Worm (Caenorhabditis elegans) whole organism, young adult: ENCODE data around the gene twk-5.

Experiments
- B0019.2 ChIP-seq: fragments of 200-800 bp; sonication (Bioruptor generic); conservative IDR thresholded peaks from 2 replicates; pipeline ENCODE4 v1.3.6; 2022; ENCODE audit warnings: missing genetic modification reagents, missing genetic modification characterization, missing compliant biosample characterization
- B0035.1 ChIP-seq: sonication (generic microtip); optimal IDR thresholded peaks from 2 replicates; lab custom pipeline; 2016; ENCODE audit warnings: missing genetic modification characterization, mild to moderate bottlenecking, missing compliant biosample characterization, missing genotype, missing genetic modification reagents
- B0261.1 ChIP-seq: sonication (generic microtip); optimal IDR thresholded peaks from 2 replicates; lab custom pipeline; 2016; ENCODE audit warnings: mild to moderate bottlenecking, missing genetic modification characterization, moderate library complexity, missing compliant biosample characterization
- C06A6.2 ChIP-seq: fragments of 200-800 bp; sonication (Bioruptor generic); conservative IDR thresholded peaks from 2 replicates; pipeline ENCODE4 v1.3.6; 2022; ENCODE audit warnings: missing genetic modification characterization, missing compliant biosample characterization
- F23B12.7 ChIP-seq: sonication (generic microtip); optimal IDR thresholded peaks from 2 replicates; lab custom pipeline; 2017; ENCODE audit warnings: missing genetic modification characterization, mild to moderate bottlenecking, missing compliant biosample characterization, antibody characterized with exemption, moderate library complexity; ENCODE audit not compliant: insufficient read depth
- F39B2.1 ChIP-seq: fragments of 200-800 bp; sonication (Bioruptor generic); IDR thresholded peaks from 2 replicates; pipeline ENCODE4 v1.3.6; 2022; ENCODE audit warnings: missing genetic modification reagents, missing genetic modification characterization, missing compliant biosample characterization
- K12H6.12 ChIP-seq: fragments of 200-800 bp; sonication (Bioruptor generic); optimal IDR thresholded peaks from 2 replicates; lab custom pipeline; 2018; ENCODE audit warnings: mild to moderate bottlenecking, missing genetic modification characterization, missing compliant biosample characterization
- T07F8.4 ChIP-seq: sonication (generic microtip); optimal IDR thresholded peaks from 2 replicates; lab custom pipeline; 2016; ENCODE audit warnings: mild to moderate bottlenecking, missing genetic modification characterization, moderate library complexity, missing compliant biosample characterization
- Y53G8AR.9 ChIP-seq: fragments of 200-800 bp; sonication (Bioruptor generic); conservative IDR thresholded peaks from 2 replicates; pipeline ENCODE4 v1.3.6; 2022; ENCODE audit warnings: missing genetic modification reagents, missing genetic modification characterization, missing compliant biosample characterization
- Y79H2A.3 ChIP-seq: fragments of 200-800 bp; sonication (Bioruptor generic); conservative IDR thresholded peaks from 2 replicates; pipeline ENCODE4 v1.3.6; 2022; ENCODE audit warnings: missing genetic modification reagents, missing genetic modification characterization, missing compliant biosample characterization
- attf-3 ChIP-seq: fragments of 200-800 bp; sonication (Bioruptor generic); conservative IDR thresholded peaks from 2 replicates; pipeline ENCODE4 v1.3.6; 2022; ENCODE audit warnings: missing genetic modification reagents, missing genetic modification characterization, missing compliant biosample characterization
- cebp-1 ChIP-seq, 2 experiments: fragments of 200-800 bp in 1 of 2; sonication (Bioruptor generic) in 1 of 2; sonication (generic microtip) in 1 of 2; IDR thresholded peaks in 1 of 2; optimal IDR thresholded peaks in 1 of 2; 2 replicates each; pipeline versions ENCODE4 v1.3.6 to Lab custom; 2017 to 2022; ENCODE audit warnings: missing compliant biosample characterization in 2 of 2, missing genetic modification characterization in 2 of 2, mild to moderate bottlenecking in 1 of 2, missing genetic modification reagents in 1 of 2, moderate library complexity in 1 of 2
- ceh-27 ChIP-seq: fragments of 200-800 bp; sonication (Bioruptor generic); optimal IDR thresholded peaks from 2 replicates; lab custom pipeline; 2018; ENCODE audit warnings: mild to moderate bottlenecking, missing genetic modification characterization, moderate library complexity, missing compliant biosample characterization
- chd-7 ChIP-seq: sonication (generic microtip); optimal IDR thresholded peaks from 2 replicates; lab custom pipeline; 2016; ENCODE audit warnings: mild to moderate bottlenecking, missing genetic modification characterization, moderate library complexity, missing compliant biosample characterization
- efl-1 ChIP-seq: fragments of 150-350 bp; optimal IDR thresholded peaks from 2 replicates; lab custom pipeline; 2014; ENCODE audit warnings: missing biosample characterization, missing genetic modification reagents, missing genetic modification characterization
- gei-17 ChIP-seq: fragments of 200-800 bp; sonication (Bioruptor generic); optimal IDR thresholded peaks from 2 replicates; lab custom pipeline; 2018; ENCODE audit warnings: mild to moderate bottlenecking, missing genetic modification characterization, missing compliant biosample characterization
- him-1 ChIP-seq: sonication (generic microtip); optimal IDR thresholded peaks from 2 replicates; lab custom pipeline; 2016; ENCODE audit warnings: missing genotype, missing genetic modification reagents, missing genetic modification characterization, missing compliant biosample characterization
- hlh-26 ChIP-seq: fragments of 200-800 bp; sonication (Bioruptor generic); conservative IDR thresholded peaks from 2 replicates; pipeline ENCODE4 v1.3.6; 2022; ENCODE audit warnings: missing genetic modification reagents, missing genetic modification characterization, missing compliant biosample characterization
- hmg-1.2 ChIP-seq: fragments of 200-800 bp; sonication (Bioruptor generic); IDR thresholded peaks from 2 replicates; pipeline ENCODE4 v1.3.6; 2022; ENCODE audit warnings: missing genetic modification reagents, missing genetic modification characterization, missing compliant biosample characterization
- hrde-1 ChIP-seq: sonication (generic microtip); optimal IDR thresholded peaks from 2 replicates; lab custom pipeline; 2016; ENCODE audit warnings: missing genetic modification characterization, mild to moderate bottlenecking, missing compliant biosample characterization, moderate library complexity, missing genotype, missing genetic modification reagents, borderline replicate concordance
- let-526 ChIP-seq: fragments of 200-800 bp; sonication (Bioruptor generic); IDR thresholded peaks from 2 replicates; pipeline ENCODE4 v1.3.6; 2022; ENCODE audit warnings: missing genetic modification reagents, missing genetic modification characterization, missing compliant biosample characterization
- let-607 ChIP-seq, 2 experiments: fragments of 200-800 bp in 1 of 2; sonication (Bioruptor generic) in 1 of 2; sonication (generic microtip) in 1 of 2; optimal IDR thresholded peaks; 2 replicates each; lab custom pipeline; 2016 to 2018; ENCODE audit warnings: mild to moderate bottlenecking in 2 of 2, missing compliant biosample characterization in 2 of 2, missing genetic modification characterization in 2 of 2, moderate library complexity in 2 of 2, missing genotype in 1 of 2
- lin-35 ChIP-seq, 3 experiments: fragments of 150-350 bp in 2 of 3; sonication (generic microtip) in 1 of 3; optimal IDR thresholded peaks; 2 replicates each; lab custom pipeline; 2014 to 2018; ENCODE audit warnings: missing biosample characterization in 3 of 3, missing genetic modification characterization in 3 of 3, missing genetic modification reagents in 3 of 3
- lin-40 ChIP-seq: sonication (generic microtip); optimal IDR thresholded peaks from 2 replicates; lab custom pipeline; 2016; ENCODE audit warnings: missing genetic modification characterization, mild to moderate bottlenecking, missing compliant biosample characterization, missing genotype, missing genetic modification reagents
- lsy-27 ChIP-seq: sonication (generic microtip); optimal IDR thresholded peaks from 2 replicates; lab custom pipeline; 2017; ENCODE audit warnings: missing genetic modification characterization, mild to moderate bottlenecking, missing compliant biosample characterization, antibody characterized with exemption, missing genotype, borderline replicate concordance; ENCODE audit not compliant: insufficient read depth
- madf-6 ChIP-seq: fragments of 200-800 bp; sonication (Bioruptor generic); IDR thresholded peaks from 2 replicates; pipeline ENCODE4 v1.3.6; 2022; ENCODE audit warnings: missing genetic modification reagents, missing genetic modification characterization, missing compliant biosample characterization
- nfyb-1 ChIP-seq: fragments of 200-800 bp; sonication (Bioruptor generic); IDR thresholded peaks from 2 replicates; pipeline ENCODE4 v1.3.6; 2022; ENCODE audit warnings: missing genetic modification reagents, missing genetic modification characterization, missing compliant biosample characterization
- nhr-179 ChIP-seq: sonication (generic microtip); optimal IDR thresholded peaks from 2 replicates; lab custom pipeline; 2016; ENCODE audit warnings: mild to moderate bottlenecking, missing genetic modification characterization, missing compliant biosample characterization
- rcor-1 ChIP-seq: fragments of 200-800 bp; sonication (Bioruptor generic); IDR thresholded peaks from 2 replicates; pipeline ENCODE4 v1.3.6; 2022; ENCODE audit warnings: missing genetic modification reagents, missing genetic modification characterization, missing compliant biosample characterization
- sdz-38 ChIP-seq: sonication (generic microtip); optimal IDR thresholded peaks from 2 replicates; lab custom pipeline; 2016; ENCODE audit warnings: missing genotype, missing genetic modification characterization, missing compliant biosample characterization
- snpc-3.4 ChIP-seq: sonication (generic microtip); optimal IDR thresholded peaks from 2 replicates; lab custom pipeline; 2017; ENCODE audit warnings: missing genetic modification characterization, mild to moderate bottlenecking, missing compliant biosample characterization, antibody characterized with exemption, moderate library complexity, missing genotype, missing genetic modification reagents
- snpc-4 ChIP-seq, 5 experiments: fragments of 150-350 bp in 1 of 5; sonication (generic microtip) in 4 of 5; optimal IDR thresholded peaks; 2 replicates each; lab custom pipeline; 2014 to 2018; ENCODE audit warnings: missing genetic modification characterization in 5 of 5, missing biosample characterization in 3 of 5, antibody characterized with exemption in 2 of 5, mild to moderate bottlenecking in 2 of 5, missing compliant biosample characterization in 2 of 5, missing genotype in 2 of 5, moderate library complexity in 2 of 5, missing genetic modification reagents in 1 of 5
- somi-1 ChIP-seq: fragments of 200-800 bp; sonication (Bioruptor generic); optimal IDR thresholded peaks from 2 replicates; lab custom pipeline; 2018; ENCODE audit warnings: mild to moderate bottlenecking, missing genetic modification characterization, missing compliant biosample characterization
- tbp1 ChIP-seq: fragments of 200-800 bp; sonication (Bioruptor generic); optimal IDR thresholded peaks from 2 replicates; lab custom pipeline; 2018; ENCODE audit warnings: mild to moderate bottlenecking, missing genetic modification characterization, missing compliant biosample characterization
- xnd-1 ChIP-seq: sonication (generic microtip); optimal IDR thresholded peaks from 2 replicates; lab custom pipeline; 2016; ENCODE audit warnings: missing genotype, missing genetic modification reagents, missing genetic modification characterization, missing compliant biosample characterization
- zfh-2 ChIP-seq: fragments of 200-800 bp; sonication (Bioruptor generic); conservative IDR thresholded peaks from 2 replicates; pipeline ENCODE4 v1.3.6; 2022; ENCODE audit warnings: missing genetic modification reagents, missing genetic modification characterization, missing compliant biosample characterization
- zim-3 ChIP-seq: sonication (generic microtip); optimal IDR thresholded peaks from 2 replicates; lab custom pipeline; 2017; ENCODE audit warnings: mild to moderate bottlenecking, missing genetic modification characterization, moderate library complexity, missing compliant biosample characterization
- ztf-18 ChIP-seq: sonication (generic microtip); optimal IDR thresholded peaks from 2 replicates; lab custom pipeline; 2016; ENCODE audit warnings: missing genotype, mild to moderate bottlenecking, missing genetic modification characterization, missing compliant biosample characterization
- ztf-26 ChIP-seq: sonication (generic microtip); optimal IDR thresholded peaks from 2 replicates; lab custom pipeline; 2017; ENCODE audit warnings: missing genetic modification characterization, missing compliant biosample characterization
- ztf-28 ChIP-seq: fragments of 200-800 bp; sonication (Bioruptor generic); IDR thresholded peaks from 2 replicates; pipeline ENCODE4 v1.3.6; 2022; ENCODE audit warnings: missing genetic modification reagents, missing genetic modification characterization, missing compliant biosample characterization
- ztf-3 ChIP-seq: fragments of 200-800 bp; sonication (Bioruptor generic); optimal IDR thresholded peaks from 2 replicates; lab custom pipeline; 2018; ENCODE audit warnings: mild to moderate bottlenecking, missing genetic modification characterization, missing compliant biosample characterization

twk-5 gene

ce11 chrII:11455140-11455539 lies 30.0 kb downstream of the twk-5 start (continued):
- no peak for TF ChIP-seq sdz-38 (tag; lab: Kevin White, UChicago)
- TF ChIP-seq madf-6 (GFP tag; lab: Robert Waterston, UW), result no peak
- TF ChIP-seq Y53G8AR.9 (GFP tag; lab: Robert Waterston, UW), result no peak
- TF ChIP-seq nfyb-1 (GFP tag; lab: Robert Waterston, UW), result 0 out of 2 replicates have a peak, but pooled peaks have one; percentile 12
- TF ChIP-seq Y79H2A.3 (GFP tag; lab: Robert Waterston, UW), result no peak
- no peak for TF ChIP-seq F23B12.7 (tag; lab: Kevin White, UChicago)
- no peak for TF ChIP-seq attf-3

- TF ChIP-seq snpc-4 (GFP tag; optimal IDR thresholded peaks at IDR 0.05; lab: Kevin White, UChicago) (no peak), snpc-4 (tag; optimal IDR thresholded peaks at IDR 0.05; lab: Kevin White, UChicago) (no peak), lin-35 (GFP tag; optimal IDR thresholded peaks at IDR 0.05; lab: Kevin White, UChicago) (no peak), cebp-1 (GFP tag; IDR thresholded peaks at IDR 0.05; lab: Robert Waterston, UW) (no peak), cebp-1 (tag; optimal IDR thresholded peaks at IDR 0.05; lab: Kevin White, UChicago) (peak; percentile 31), madf-6 (GFP tag; lab: Robert Waterston, UW) (peak; percentile 37; the same call in 1 of the 2 replicates), T07F8.4 (tag; lab: Kevin White, UChicago) (no peak), lin-40 (no peak), nfyb-1 (GFP tag; lab: Robert Waterston, UW) (0 out of 2 replicates have a peak, but pooled peaks have one; percentile 31)
- TF ChIP-seq, all 124 proteins: peak for 3
Observed at ce11 chrII:11453639-11454038, 31.5 kb downstream of the twk-5 start.

- TF ChIP-seq C06A6.2 (GFP tag; lab: Robert Waterston, UW) (peak; percentile 45; the same call in 1 of the 2 replicates), ztf-26 (peak; percentile 71), lsy-27 (tag; lab: Kevin White, UChicago) (no peak), lin-35 (GFP tag; optimal IDR thresholded peaks at IDR 0.05; lab: Kevin White, UChicago) (peak in 2 of 3 experiments; percentile 74 to 93), tbp1 (GFP tag; lab: Kevin White, UChicago) (peak; percentile 72), B0035.1 (peak; percentile 14), ceh-27 (peak; percentile 85), zim-3 (tag; lab: Kevin White, UChicago) (no peak), let-607 (tag; optimal IDR thresholded peaks at IDR 0.05; lab: Kevin White, UChicago) (peak; percentile 54 to 73), xnd-1 (tag; lab: Kevin White, UChicago) (peak; percentile 46), rcor-1 (GFP tag; lab: Robert Waterston, UW) (peak; percentile 88), F39B2.1 (GFP tag; lab: Robert Waterston, UW) (no peak), nfyb-1 (GFP tag; lab: Robert Waterston, UW) (peak; percentile 86), nhr-179 (tag; lab: Kevin White, UChicago) (no peak), B0019.2 (peak; percentile 67; the same call in 1 of the 2 replicates), efl-1 (GFP tag; lab: Kevin White, UChicago) (peak; percentile 60), chd-7 (tag; lab: Kevin White, UChicago) (peak; percentile 64), somi-1 (peak; percentile 21), zfh-2 (GFP tag; lab: Robert Waterston, UW) (peak; percentile 74), hmg-1.2 (GFP tag; lab: Robert Waterston, UW) (peak; percentile 61), let-526 (GFP tag; lab: Robert Waterston, UW) (peak; percentile 79), B0261.1 (tag; lab: Kevin White, UChicago) (peak; percentile 12), ztf-28 (GFP tag; lab: Robert Waterston, UW) (0 out of 2 replicates have a peak, but pooled peaks have one; percentile 49), hlh-26 (GFP tag; lab: Robert Waterston, UW) (no peak), gei-17 (GFP tag; lab: Kevin White, UChicago) (peak; percentile 43), lin-40 (peak; percentile 88), him-1 (tag; lab: Kevin White, UChicago) (no peak), hrde-1 (tag; lab: Kevin White, UChicago) (peak; percentile 36), ztf-18 (peak; percentile 99), K12H6.12 (peak; percentile 80), snpc-3.4 (tag; lab: Kevin White, UChicago) (peak; percentile 81), ztf-3 (no peak)
Observed at ce11 chrII:11453025-11453424, 32.1 kb downstream of the twk-5 start, which contains the start of gene rsp-1. Gene rsp-1, plus strand, starts transcription at chrII:11453362.
